Worm (Caenorhabditis elegans) whole organism, midembryonic: ENCODE data around the gene W03C9.6.
A peak's percentile ranks its signal among the peaks of the same experiment; 100 is the strongest.

ENCODE experiments used
- T22C8.4 ChIP-seq: fragments of 200-800 bp; sonication (Bioruptor generic); IDR thresholded peaks from 2 replicates; pipeline ENCODE4 v1.3.6; 2022; ENCODE audit warnings: missing genetic modification characterization, missing compliant biosample characterization
- cog-1 ChIP-seq: sonication (generic microtip); optimal IDR thresholded peaks from 2 replicates; lab custom pipeline; 2016; ENCODE audit warnings: missing genetic modification characterization, missing compliant biosample characterization
- flt-1 ChIP-seq: fragments of 200-800 bp; sonication (Bioruptor generic); IDR thresholded peaks from 2 replicates; pipeline ENCODE4 v1.3.6; 2022; ENCODE audit warnings: missing genetic modification characterization, missing compliant biosample characterization
- klf-2 ChIP-seq: fragments of 200-800 bp; sonication (Bioruptor generic); conservative IDR thresholded peaks from 2 replicates; pipeline ENCODE4 v1.3.6; 2022; ENCODE audit warnings: missing genetic modification reagents, missing genetic modification characterization, missing compliant biosample characterization
- med-1 ChIP-seq: sonication (generic microtip); optimal IDR thresholded peaks from 2 replicates; lab custom pipeline; 2017; ENCODE audit warnings: missing genetic modification characterization, mild to moderate bottlenecking, missing compliant biosample characterization, antibody characterized with exemption, missing genetic modification reagents; ENCODE audit not compliant: insufficient read depth
- ref-1 ChIP-seq: fragments of 200-800 bp; sonication (Bioruptor generic); conservative IDR thresholded peaks from 2 replicates; pipeline ENCODE4 v1.3.6; 2022; ENCODE audit warnings: missing genetic modification reagents, missing genetic modification characterization, missing compliant biosample characterization
- tab-1 ChIP-seq: fragments of 200-800 bp; sonication (Bioruptor generic); IDR thresholded peaks from 2 replicates; pipeline ENCODE4 v1.3.6; 2022; ENCODE audit warnings: missing genetic modification characterization, missing compliant biosample characterization
- ztf-23 ChIP-seq: fragments of 200-800 bp; sonication (Bioruptor generic); IDR thresholded peaks from 2 replicates; pipeline ENCODE4 v1.3.6; 2022; ENCODE audit warnings: missing genetic modification reagents, missing genetic modification characterization, missing compliant biosample characterization
- ztf-29 ChIP-seq: fragments of 200-800 bp; sonication (Bioruptor generic); IDR thresholded peaks from 2 replicates; pipeline ENCODE4 v1.3.6; 2022; ENCODE audit warnings: missing genetic modification reagents, missing genetic modification characterization, missing compliant biosample characterization

Gene W03C9.6

ce11 chrII:11958793-11959574 is 4.7 kb downstream of the W03C9.6 start:
- TF ChIP-seq cog-1 (tag; lab: Kevin White, UChicago) (peak; percentile 75), klf-2 (GFP tag; lab: Robert Waterston, UW) (no peak), ztf-29 (GFP tag; lab: Robert Waterston, UW) (peak; percentile 62; the same call in 1 of the 2 replicates), ztf-23 (peak; percentile 74), ref-1 (GFP tag; lab: Robert Waterston, UW) (peak; percentile 60), flt-1 (GFP tag; lab: Robert Waterston, UW) (peak; percentile 84), med-1 (GFP tag; lab: Kevin White, UChicago) (no peak)

ce11 chrII:11960596-11961217 is 6.4 kb downstream of the W03C9.6 start:
- TF ChIP-seq cog-1 (tag; lab: Kevin White, UChicago) (peak; percentile 100), flt-1 (GFP tag; lab: Robert Waterston, UW) (peak; percentile 100), med-1 (GFP tag; lab: Kevin White, UChicago) (peak; percentile 95), ztf-23 (peak; percentile 99), T22C8.4 (GFP tag; lab: Robert Waterston, UW) (peak; percentile 99), klf-2 (GFP tag; lab: Robert Waterston, UW) (peak; percentile 100), tab-1 (GFP tag; lab: Robert Waterston, UW) (peak; percentile 100), ztf-29 (GFP tag; lab: Robert Waterston, UW) (peak; percentile 100), ref-1 (GFP tag; lab: Robert Waterston, UW) (peak; percentile 99)

ce11 chrII:11962083-11962482 is 7.8 kb downstream of the W03C9.6 start, which contains the start of the genes W03C9.1 and W03C9.2:
TSS of gene W03C9.1 (minus strand) at chrII:11962128.
TSS of gene W03C9.2 (plus strand) at chrII:11962368.
- TF ChIP-seq T22C8.4 (GFP tag; lab: Robert Waterston, UW), result no peak
- no peak for TF ChIP-seq klf-2 (GFP tag; lab: Robert Waterston, UW)
- no peak for TF ChIP-seq ztf-23
- TF ChIP-seq cog-1 (tag; lab: Kevin White, UChicago), result no peak
- TF ChIP-seq med-1 (GFP tag; lab: Kevin White, UChicago), result no peak
- no peak for TF ChIP-seq flt-1 (GFP tag; lab: Robert Waterston, UW)
- no peak for TF ChIP-seq ref-1 (GFP tag; lab: Robert Waterston, UW)
- TF ChIP-seq tab-1 (GFP tag; lab: Robert Waterston, UW), result no peak
- TF ChIP-seq ztf-29 (GFP tag; lab: Robert Waterston, UW), result no peak

- TF ChIP-seq med-1 (GFP tag; lab: Kevin White, UChicago), result no peak
- no peak for TF ChIP-seq ref-1 (GFP tag; lab: Robert Waterston, UW)
- no peak for TF ChIP-seq ztf-29 (GFP tag; lab: Robert Waterston, UW)
- no peak for TF ChIP-seq cog-1 (tag; lab: Kevin White, UChicago)
- TF ChIP-seq T22C8.4 (GFP tag; lab: Robert Waterston, UW), result no peak
- no peak for TF ChIP-seq tab-1 (GFP tag; lab: Robert Waterston, UW)
- no peak for TF ChIP-seq klf-2 (GFP tag; lab: Robert Waterston, UW)
- TF ChIP-seq ztf-23, result no peak
- TF ChIP-seq flt-1 (GFP tag; lab: Robert Waterston, UW), result no peak
Measured at ce11 chrII:11963132-11963630, 8.9 kb downstream of the W03C9.6 start.

- TF ChIP-seq T22C8.4 (GFP tag; lab: Robert Waterston, UW) (no peak), klf-2 (GFP tag; lab: Robert Waterston, UW) (no peak), ztf-29 (GFP tag; lab: Robert Waterston, UW) (no peak), med-1 (GFP tag; lab: Kevin White, UChicago) (no peak), cog-1 (tag; lab: Kevin White, UChicago) (no peak), tab-1 (GFP tag; lab: Robert Waterston, UW) (no peak), ztf-23 (no peak), flt-1 (GFP tag; lab: Robert Waterston, UW) (no peak), ref-1 (GFP tag; lab: Robert Waterston, UW) (no peak)
Measured at ce11 chrII:11964847-11965246, 10.5 kb downstream of the W03C9.6 start.

ce11 chrII:11966602-11967001 is 12.3 kb downstream of the W03C9.6 start, which contains the start of gene rab-7:
TSS of gene rab-7 (minus strand) at chrII:11966931.
- TF ChIP-seq tab-1 (GFP tag; lab: Robert Waterston, UW) (no peak), med-1 (GFP tag; lab: Kevin White, UChicago) (no peak), ref-1 (GFP tag; lab: Robert Waterston, UW) (no peak), cog-1 (tag; lab: Kevin White, UChicago) (no peak), ztf-29 (GFP tag; lab: Robert Waterston, UW) (no peak), flt-1 (GFP tag; lab: Robert Waterston, UW) (no peak), klf-2 (GFP tag; lab: Robert Waterston, UW) (no peak), T22C8.4 (GFP tag; lab: Robert Waterston, UW) (no peak), ztf-23 (no peak)

ce11 chrII:11967507-11968127 is 13.3 kb downstream of the W03C9.6 start, which contains the start of gene W03C9.5:
TSS of gene W03C9.5 (minus strand) at chrII:11967544.
- TF ChIP-seq ztf-29 (GFP tag; lab: Robert Waterston, UW), result no peak; the same call in 1 of the 2 replicates
- peak; percentile 69 for TF ChIP-seq ref-1 (GFP tag; lab: Robert Waterston, UW)
- TF ChIP-seq cog-1 (tag; lab: Kevin White, UChicago), result peak; percentile 92
- peak; percentile 2 for TF ChIP-seq med-1 (GFP tag; lab: Kevin White, UChicago)
- peak; percentile 54; the same call in 1 of the 2 replicates for TF ChIP-seq T22C8.4 (GFP tag; lab: Robert Waterston, UW)
- no peak for TF ChIP-seq tab-1 (GFP tag; lab: Robert Waterston, UW)
- TF ChIP-seq klf-2 (GFP tag; lab: Robert Waterston, UW), result peak; percentile 89
- peak; percentile 92 for TF ChIP-seq flt-1 (GFP tag; lab: Robert Waterston, UW)
- TF ChIP-seq ztf-23, result peak; percentile 88
